Worm (Caenorhabditis elegans): ENCODE measurements around the gene Y55F3AM.13.

Y55F3AM.13 gene

ce11 chrIV:1013233-1013798 is 42.8 kb downstream of the Y55F3AM.13 start:
- TF ChIP-seq fkh-10 (GFP tag; optimal IDR thresholded peaks at IDR 0.05), result no peak
- TF ChIP-seq fax-1 (tag; optimal IDR thresholded peaks at IDR 0.05), result no peak
- no peak for TF ChIP-seq sox-4 (tag; optimal IDR thresholded peaks at IDR 0.05)
- no peak for TF ChIP-seq syd-9 (tag; optimal IDR thresholded peaks at IDR 0.05)
- TF ChIP-seq nfya-1 (tag; optimal IDR thresholded peaks at IDR 0.05), result no peak
- TF ChIP-seq ceh-30 (tag; optimal IDR thresholded peaks at IDR 0.05), result no peak
- TF ChIP-seq sdc-2 (tag; optimal IDR thresholded peaks at IDR 0.05), result no peak
- no peak for TF ChIP-seq C08G9.2 (tag; optimal IDR thresholded peaks at IDR 0.05)
- TF ChIP-seq T23F11.4 (GFP tag; optimal IDR thresholded peaks at IDR 0.05), result no peak
- TF ChIP-seq ceh-9 (tag; optimal IDR thresholded peaks at IDR 0.05), result no peak
- TF ChIP-seq elt-4 (tag; optimal IDR thresholded peaks at IDR 0.05), result no peak
- TF ChIP-seq lin-11 (tag; optimal IDR thresholded peaks at IDR 0.05), result no peak
- TF ChIP-seq ref-2 (tag; optimal IDR thresholded peaks at IDR 0.05), result no peak
- no peak for TF ChIP-seq K09A11.1 (tag; optimal IDR thresholded peaks at IDR 0.05; ENCODE audit: insufficient read depth)
- no peak for TF ChIP-seq ceh-14 (tag; optimal IDR thresholded peaks at IDR 0.05)

- TF ChIP-seq ceh-2 (tag; optimal IDR thresholded peaks at IDR 0.05), result peak; percentile 18
- TF ChIP-seq pat-9 (tag; optimal IDR thresholded peaks at IDR 0.05), result no peak
- TF ChIP-seq sox-2 (GFP tag; IDR thresholded peaks at IDR 0.05), result no peak
- TF ChIP-seq dmd-4 (tag; optimal IDR thresholded peaks at IDR 0.05; ENCODE audit: borderline replicate concordance), result no peak
- peak; percentile 83 for TF ChIP-seq hlh-30 (tag; optimal IDR thresholded peaks at IDR 0.05; ENCODE audit: insufficient read depth)
- peak; percentile 21 for TF ChIP-seq madf-2 (tag; optimal IDR thresholded peaks at IDR 0.05)
- peak; percentile 39 for TF ChIP-seq ceh-34 (tag; optimal IDR thresholded peaks at IDR 0.05)
- peak; percentile 40 for TF ChIP-seq pax-1 (tag; optimal IDR thresholded peaks at IDR 0.05)
- TF ChIP-seq ceh-48 (tag; optimal IDR thresholded peaks at IDR 0.05), result peak; percentile 5
- TF ChIP-seq unc-55 (GFP tag; optimal IDR thresholded peaks at IDR 0.05), result peak; percentile 49
- TF ChIP-seq ceh-31 (tag; optimal IDR thresholded peaks at IDR 0.05), result peak; percentile 55
- peak; percentile 43 for TF ChIP-seq tbx-2 (tag; optimal IDR thresholded peaks at IDR 0.05)
- TF ChIP-seq ets-4 (tag; optimal IDR thresholded peaks at IDR 0.05), result no peak
- TF ChIP-seq nfya-1 (tag; optimal IDR thresholded peaks at IDR 0.05), result peak; percentile 64
- TF ChIP-seq unc-42 (tag; optimal IDR thresholded peaks at IDR 0.05), result peak; percentile 99
- TF ChIP-seq pha-2 (tag; optimal IDR thresholded peaks at IDR 0.05), result peak; percentile 11
- TF ChIP-seq ceh-24 (tag; optimal IDR thresholded peaks at IDR 0.05), result no peak
- TF ChIP-seq ceh-18 (tag; optimal IDR thresholded peaks at IDR 0.05), result peak; percentile 22
- TF ChIP-seq ceh-14 (tag; optimal IDR thresholded peaks at IDR 0.05), result peak; percentile 43
These were observed 43.7 kb downstream of the Y55F3AM.13 start, which contains the start of gene rbm-39 for ce11 chrIV:1012447-1012846. Gene rbm-39, plus strand, starts transcription at chrIV:1012624.

ce11 chrIV:1011776-1012175 is 44.3 kb downstream of the Y55F3AM.13 start:
- TF ChIP-seq ztf-16 (tag; optimal IDR thresholded peaks at IDR 0.05) (no peak), sdc-2 (tag; optimal IDR thresholded peaks at IDR 0.05) (no peak), ceh-14 (tag; optimal IDR thresholded peaks at IDR 0.05) (no peak), ceh-24 (tag; optimal IDR thresholded peaks at IDR 0.05) (no peak), nfya-1 (tag; optimal IDR thresholded peaks at IDR 0.05) (no peak), ceh-9 (tag; optimal IDR thresholded peaks at IDR 0.05) (no peak), pqm-1 (tag; optimal IDR thresholded peaks at IDR 0.05) (no peak), sox-4 (tag; optimal IDR thresholded peaks at IDR 0.05) (no peak), C08G9.2 (tag; optimal IDR thresholded peaks at IDR 0.05) (no peak), npax-4 (tag; optimal IDR thresholded peaks at IDR 0.05) (no peak), hlh-13 (GFP tag; optimal IDR thresholded peaks at IDR 0.05) (no peak), unc-3 (GFP tag; conservative IDR thresholded peaks at IDR 0.05) (no peak), unc-3 (tag; optimal IDR thresholded peaks at IDR 0.05) (no peak), dmd-4 (tag; optimal IDR thresholded peaks at IDR 0.05; ENCODE audit: borderline replicate concordance) (no peak), pat-9 (tag; optimal IDR thresholded peaks at IDR 0.05) (no peak), pha-2 (tag; optimal IDR thresholded peaks at IDR 0.05) (no peak), pros-1 (tag; optimal IDR thresholded peaks at IDR 0.05) (no peak), eyg-1 (tag; optimal IDR thresholded peaks at IDR 0.05) (no peak), madf-2 (tag; optimal IDR thresholded peaks at IDR 0.05) (no peak)

Data from whole organism, late embryonic.